Fruit fly (Drosophila melanogaster) S2 (cell line): Measurements from ENCODE around the gene CG43098.

ENCODE experiments used
- CG8478 ChIP-seq: fragments of >200 bp; optimal IDR thresholded peaks from 2 replicates; lab custom pipeline; 2018
- CTCF ChIP-seq, 2 experiments: fragments of >200 bp; optimal IDR thresholded peaks; 2 replicates each; lab custom pipeline; 2018

- TF ChIP-seq CTCF (optimal IDR thresholded peaks at IDR 0.05; lab: Kevin White, UChicago) = no peak
- no peak for TF ChIP-seq CG8478 (lab: Kevin White, UChicago)
Observed at dm6 chr3L:3615082-3615481, 43.8 kb upstream of the CG43098 start, which contains the start of gene CG10357.
